Fruit fly (Drosophila melanogaster) whole organism, embryonic: ENCODE measurements around the gene Bicra.
A peak's percentile ranks its signal among the peaks of the same experiment; 100 is the strongest.

ENCODE experiments used
- CG10654 ChIP-seq: fragments of 200-800 bp; sonication (Bioruptor generic); optimal IDR thresholded peaks from 2 replicates; lab custom pipeline; 2016; ENCODE audit warnings: missing biosample characterization, missing genetic modification characterization
- CG11695 ChIP-seq: fragments of 200-800 bp; sonication (Bioruptor generic); IDR thresholded peaks from 3 replicates; pipeline ENCODE4 v1.3.6; 2022; ENCODE audit warnings: missing biosample characterization, missing genetic modification characterization
- CG12299 ChIP-seq: fragments of 200-800 bp; sonication (Bioruptor generic); optimal IDR thresholded peaks from 2 replicates; lab custom pipeline; 2018; ENCODE audit warnings: missing biosample characterization, mild to moderate bottlenecking, missing genetic modification characterization
- CG14710 ChIP-seq: fragments of 200-800 bp; sonication (Bioruptor generic); optimal IDR thresholded peaks from 3 replicates; lab custom pipeline; 2019; ENCODE audit warnings: missing biosample characterization, mild to moderate bottlenecking, missing genetic modification characterization, moderate library complexity
- CG14965 ChIP-seq: fragments of 200-800 bp; sonication (Bioruptor generic); optimal IDR thresholded peaks from 2 replicates; lab custom pipeline; 2016; ENCODE audit warnings: missing biosample characterization, missing genetic modification characterization, borderline replicate concordance
- CG15479 ChIP-seq: fragments of 200-800 bp; sonication (Bioruptor generic); optimal IDR thresholded peaks from 3 replicates; lab custom pipeline; 2019; ENCODE audit warnings: missing biosample characterization, mild to moderate bottlenecking, missing genetic modification characterization, moderate library complexity
- CG15601 ChIP-seq: fragments of 200-800 bp; sonication (Bioruptor generic); optimal IDR thresholded peaks from 3 replicates; lab custom pipeline; 2019; ENCODE audit warnings: missing biosample characterization, mild to moderate bottlenecking, missing genetic modification characterization, moderate library complexity
- CG15696 ChIP-seq: fragments of 200-800 bp; sonication (Bioruptor generic); optimal IDR thresholded peaks from 2 replicates; lab custom pipeline; 2019; ENCODE audit warnings: missing biosample characterization, mild to moderate bottlenecking, missing genetic modification characterization, moderate library complexity
- CG2712 ChIP-seq: fragments of 200-800 bp; optimal IDR thresholded peaks from 3 replicates; lab custom pipeline; 2019; ENCODE audit warnings: missing biosample characterization, mild to moderate bottlenecking, missing genetic modification characterization, moderate library complexity
- CG32767 ChIP-seq: fragments of 200-800 bp; sonication (Bioruptor generic); IDR thresholded peaks from 2 replicates; pipeline ENCODE4 v1.3.6; 2022; ENCODE audit warnings: missing biosample characterization, missing genetic modification characterization
- CG3281 ChIP-seq: fragments of 200-800 bp; sonication (Bioruptor generic); optimal IDR thresholded peaks from 3 replicates; lab custom pipeline; 2017; ENCODE audit warnings: missing biosample characterization, mild to moderate bottlenecking, missing genetic modification characterization
- CG3726 ChIP-seq: fragments of 200-800 bp; sonication (Bioruptor generic); IDR thresholded peaks from 3 replicates; pipeline ENCODE4, ENCODE4 v1.3.6; 2022; ENCODE audit warnings: missing biosample characterization, missing genetic modification characterization
- CG4820 ChIP-seq: fragments of 200-800 bp; sonication (Bioruptor generic); optimal IDR thresholded peaks from 3 replicates; lab custom pipeline; 2016; ENCODE audit warnings: missing biosample characterization, missing genetic modification characterization
- CG4854 ChIP-seq: fragments of 200-800 bp; sonication (Bioruptor generic); optimal IDR thresholded peaks from 2 replicates; lab custom pipeline; 2016; ENCODE audit warnings: missing biosample characterization, missing genetic modification characterization, inconsistent platforms
- CG5245 ChIP-seq: fragments of 200-800 bp; sonication (Bioruptor generic); optimal IDR thresholded peaks from 3 replicates; lab custom pipeline; 2016; ENCODE audit warnings: missing biosample characterization, missing genetic modification characterization
- CG6254 ChIP-seq: fragments of 200-800 bp; sonication (Bioruptor generic); optimal IDR thresholded peaks from 3 replicates; lab custom pipeline; 2017; ENCODE audit warnings: mild to moderate bottlenecking, missing biosample characterization, missing genetic modification reagents, missing genetic modification characterization
- CG6791 ChIP-seq: fragments of 200-800 bp; sonication (Bioruptor generic); IDR thresholded peaks from 3 replicates; pipeline ENCODE4 v1.3.6; 2022; ENCODE audit warnings: missing biosample characterization, missing genetic modification characterization; ENCODE audit not compliant: partially characterized antibody
- CG7271 ChIP-seq: fragments of 200-800 bp; sonication (Bioruptor generic); optimal IDR thresholded peaks from 2 replicates; lab custom pipeline; 2018; ENCODE audit warnings: missing biosample characterization, mild to moderate bottlenecking, missing genetic modification characterization, moderate library complexity
- Dfd ChIP-seq, 2 experiments: fragments of >200 bp; optimal IDR thresholded peaks; 2 replicates each; lab custom pipeline; 2017; ENCODE audit warnings: missing biosample characterization in 2 of 2, missing genetic modification characterization in 2 of 2
- HmgD ChIP-seq: fragments of 200-800 bp; sonication (Bioruptor generic); optimal IDR thresholded peaks from 3 replicates; lab custom pipeline; 2016; ENCODE audit warnings: missing biosample characterization, missing genetic modification characterization
- Lpt ChIP-seq: fragments of >200 bp; optimal IDR thresholded peaks from 2 replicates; lab custom pipeline; 2018; ENCODE audit warnings: missing biosample characterization, missing genetic modification characterization
- MTF-1 ChIP-seq: fragments of 200-800 bp; sonication (Bioruptor generic); optimal IDR thresholded peaks from 2 replicates; lab custom pipeline; 2018; ENCODE audit warnings: missing biosample characterization, mild to moderate bottlenecking, missing genetic modification characterization, borderline replicate concordance
- Max ChIP-seq: fragments of 200-800 bp; sonication (Bioruptor generic); optimal IDR thresholded peaks from 2 replicates; lab custom pipeline; 2016; ENCODE audit warnings: missing biosample characterization, mild to moderate bottlenecking, missing genetic modification characterization
- Oaz ChIP-seq: fragments of 200-800 bp; sonication (Bioruptor generic); IDR thresholded peaks from 2 replicates; pipeline ENCODE4 v1.3.6; 2022; ENCODE audit warnings: missing biosample characterization, missing genetic modification characterization
- Optix ChIP-seq: fragments of 200-800 bp; sonication (Bioruptor generic); IDR thresholded peaks from 3 replicates; pipeline ENCODE4 v1.3.6; 2022; ENCODE audit warnings: missing biosample characterization, missing genetic modification characterization
- Stat92E ChIP-seq, 3 experiments: fragments of >200 bp in 2 of 3; fragments of 200-800 bp in 1 of 3; sonication (Bioruptor generic) in 1 of 3; optimal IDR thresholded peaks; 2 replicates each; lab custom pipeline; 2017 to 2019; ENCODE audit warnings: missing biosample characterization in 3 of 3, missing genetic modification characterization in 3 of 3, mild to moderate bottlenecking in 1 of 3, moderate library complexity in 1 of 3
- Tbp ChIP-seq: fragments of >200 bp; optimal IDR thresholded peaks from 2 replicates; lab custom pipeline; 2018; ENCODE audit warnings: missing biosample characterization, missing genetic modification characterization
- Trl ChIP-seq, 3 experiments: fragments of >200 bp in 2 of 3; fragments of 200-800 bp in 1 of 3; sonication (Bioruptor generic) in 1 of 3; optimal IDR thresholded peaks; 2 replicates in 1 of 3; 3 replicates in 2 of 3; lab custom pipeline; 2016 to 2017; ENCODE audit warnings: missing biosample characterization in 1 of 3, missing genetic modification characterization in 1 of 3
- Vsx1 ChIP-seq: fragments of 200-800 bp; sonication (Bioruptor generic); optimal IDR thresholded peaks from 2 replicates; lab custom pipeline; 2017; ENCODE audit warnings: missing biosample characterization, mild to moderate bottlenecking, missing genetic modification characterization, missing genetic modification reagents
- aop ChIP-seq: fragments of 200-800 bp; sonication (Bioruptor generic); IDR thresholded peaks from 2 replicates; pipeline ENCODE4 v1.3.6; 2022; ENCODE audit warnings: missing biosample characterization, missing genetic modification characterization
- az2 ChIP-seq: fragments of 200-800 bp; sonication (Bioruptor generic); optimal IDR thresholded peaks from 3 replicates; lab custom pipeline; 2016; ENCODE audit warnings: missing biosample characterization, missing genetic modification characterization
- bab2 ChIP-seq: fragments of 200-800 bp; sonication (Bioruptor generic); optimal IDR thresholded peaks from 2 replicates; lab custom pipeline; 2016; ENCODE audit warnings: missing biosample characterization, missing genetic modification characterization
- ci ChIP-seq: fragments of 200-800 bp; sonication (Bioruptor generic); IDR thresholded peaks from 3 replicates; pipeline ENCODE4 v1.3.6; 2022; ENCODE audit warnings: missing biosample characterization, missing genetic modification characterization
- cwo ChIP-seq: fragments of 200-800 bp; sonication (Bioruptor generic); optimal IDR thresholded peaks from 3 replicates; lab custom pipeline; 2017; ENCODE audit warnings: missing biosample characterization, missing genetic modification characterization, mild to moderate bottlenecking, moderate library complexity, missing genetic modification reagents
- dati ChIP-seq: fragments of 200-800 bp; sonication (Bioruptor generic); IDR thresholded peaks from 2 replicates; pipeline ENCODE4 v1.3.6; 2022; ENCODE audit warnings: missing biosample characterization, missing genetic modification characterization
- dmrt99B ChIP-seq: fragments of 200-800 bp; sonication (Bioruptor generic); optimal IDR thresholded peaks from 2 replicates; lab custom pipeline; 2018; ENCODE audit warnings: missing biosample characterization, mild to moderate bottlenecking, missing genetic modification characterization, moderate library complexity
- grau ChIP-seq: fragments of 200-800 bp; optimal IDR thresholded peaks from 3 replicates; lab custom pipeline; 2019; ENCODE audit warnings: missing biosample characterization, mild to moderate bottlenecking, missing genetic modification characterization, moderate library complexity
- h ChIP-seq: fragments of >200 bp; optimal IDR thresholded peaks from 2 replicates; lab custom pipeline; 2017
- hth ChIP-seq: fragments of >200 bp; optimal IDR thresholded peaks from 2 replicates; lab custom pipeline; 2017; ENCODE audit warnings: inconsistent platforms
- inv ChIP-seq: fragments of 200-800 bp; sonication (Bioruptor generic); IDR thresholded peaks from 2 replicates; pipeline ENCODE4 v1.3.6; 2022; ENCODE audit warnings: missing biosample characterization, missing genetic modification characterization; ENCODE audit not compliant: partially characterized antibody
- pros ChIP-seq: fragments of 200-800 bp; sonication (Bioruptor generic); optimal IDR thresholded peaks from 3 replicates; lab custom pipeline; 2019; ENCODE audit warnings: missing biosample characterization, mild to moderate bottlenecking, missing genetic modification characterization, moderate library complexity
- ranshi ChIP-seq: fragments of 200-800 bp; sonication (Bioruptor generic); IDR thresholded peaks from 2 replicates; pipeline ENCODE4 v1.3.6; 2022; ENCODE audit warnings: missing biosample characterization, missing genetic modification characterization
- schlank ChIP-seq: fragments of 200-800 bp; sonication (Bioruptor generic); optimal IDR thresholded peaks from 2 replicates; lab custom pipeline; 2018; ENCODE audit warnings: missing biosample characterization, mild to moderate bottlenecking, missing genetic modification characterization
- scrt ChIP-seq: fragments of 200-800 bp; sonication (Bioruptor generic); optimal IDR thresholded peaks from 2 replicates; lab custom pipeline; 2018; ENCODE audit warnings: missing biosample characterization, mild to moderate bottlenecking, missing genetic modification characterization, moderate library complexity
- seq ChIP-seq: fragments of 200-800 bp; sonication (Bioruptor generic); IDR thresholded peaks from 2 replicates; pipeline ENCODE4 v1.3.6; 2022; ENCODE audit warnings: missing biosample characterization, missing genetic modification characterization
- sim ChIP-seq: fragments of 200-800 bp; sonication (Bioruptor generic); IDR thresholded peaks from 2 replicates; pipeline ENCODE4 v1.3.6; 2022; ENCODE audit warnings: missing biosample characterization, missing genetic modification characterization
- sisA ChIP-seq: fragments of 200-800 bp; sonication (Bioruptor generic); IDR thresholded peaks from 2 replicates; pipeline ENCODE4 v1.3.6; 2022; ENCODE audit warnings: missing biosample characterization, missing genetic modification characterization
- slou ChIP-seq: fragments of 200-800 bp; sonication (Bioruptor generic); optimal IDR thresholded peaks from 3 replicates; lab custom pipeline; 2016; ENCODE audit warnings: missing biosample characterization, missing genetic modification characterization
- toy ChIP-seq: fragments of 200-800 bp; sonication (Bioruptor generic); IDR thresholded peaks from 2 replicates; pipeline ENCODE4 v1.3.6; 2022; ENCODE audit warnings: missing biosample characterization, missing genetic modification characterization
- trem ChIP-seq: fragments of 200-800 bp; optimal IDR thresholded peaks from 3 replicates; lab custom pipeline; 2019; ENCODE audit warnings: missing biosample characterization, mild to moderate bottlenecking, missing genetic modification characterization, moderate library complexity
- zfh2 ChIP-seq: fragments of 200-800 bp; sonication (Bioruptor generic); optimal IDR thresholded peaks from 2 replicates; lab custom pipeline; 2016; ENCODE audit warnings: missing biosample characterization, missing genetic modification characterization

The Bicra gene

DNA sequence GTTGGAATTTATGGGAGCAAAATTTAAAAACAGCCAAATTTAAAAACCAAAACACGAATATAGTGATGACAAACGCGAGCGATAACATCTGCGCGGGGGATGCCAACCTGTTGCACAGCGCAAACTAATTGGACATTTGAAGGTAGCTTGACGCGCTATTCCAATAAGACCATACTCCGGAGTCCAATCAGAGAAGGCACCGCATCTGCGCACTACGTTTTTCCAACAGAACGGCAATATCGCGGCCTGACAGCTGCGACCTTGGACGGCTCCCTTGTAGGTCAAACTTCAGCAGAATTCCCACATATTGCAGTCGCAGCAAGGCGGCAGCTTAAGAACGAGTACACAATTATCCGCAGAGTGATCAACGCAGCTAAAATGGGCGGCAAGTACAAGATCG lies 85.2 kb downstream of the Bicra start, which contains the start of the genes CG11882 and Pglym78 (continued):
- TF ChIP-seq CG14965 (no peak), Trl (optimal IDR thresholded peaks at IDR 0.05; lab: Kevin White, UChicago) (no peak), Trl (GFP tag; optimal IDR thresholded peaks at IDR 0.05; lab: Kevin White, UChicago) (peak; percentile 64), CG15479 (no peak), CG6791 (GFP tag; lab: Robert Waterston, UW) (peak; percentile 62; the same call in 2 of the 3 replicates), Dfd (GFP tag; optimal IDR thresholded peaks at IDR 0.05; lab: Kevin White, UChicago) (no peak), CG15696 (tag; lab: Kevin White, UChicago) (no peak), Oaz (no peak), az2 (GFP tag; lab: Kevin White, UChicago) (no peak), CG4820 (no peak), CG12299 (no peak), slou (GFP tag; lab: Kevin White, UChicago) (no peak), CG14710 (tag; lab: Kevin White, UChicago) (peak; percentile 41), HmgD (GFP tag; lab: Kevin White, UChicago) (peak; percentile 80), Stat92E (GFP tag; optimal IDR thresholded peaks at IDR 0.05; lab: Kevin White, UChicago) (no peak), CG2712 (tag; lab: Kevin White, UChicago) (peak; percentile 54), grau (tag; lab: Kevin White, UChicago) (peak; percentile 31), Lpt (no peak), sisA (GFP tag; lab: Robert Waterston, UW) (peak; percentile 56), toy (GFP tag; lab: Robert Waterston, UW) (no peak), Max (GFP tag; lab: Kevin White, UChicago) (no peak), CG11695 (GFP tag; lab: Robert Waterston, UW) (no peak; the same call in 2 of the 3 replicates), Vsx1 (GFP tag; lab: Kevin White, UChicago) (no peak), CG15601 (peak; percentile 54), trem (tag; lab: Kevin White, UChicago) (peak; percentile 98), Optix (GFP tag; lab: Robert Waterston, UW) (no peak), CG3281 (GFP tag; lab: Kevin White, UChicago) (no peak), seq (GFP tag; lab: Robert Waterston, UW) (0 out of 2 replicates have a peak, but pooled peaks have one; percentile 27), ci (peak; percentile 83), dmrt99B (no peak), h (lab: Kevin White, UChicago) (no peak), Tbp (no peak), schlank (tag; lab: Kevin White, UChicago) (no peak), ranshi (no peak), CG3726 (GFP tag; lab: Robert Waterston, UW) (no peak), scrt (GFP tag; lab: Kevin White, UChicago) (peak; percentile 62), CG32767 (GFP tag; lab: Robert Waterston, UW) (0 out of 2 replicates have a peak, but pooled peaks have one; percentile 30), zfh2 (GFP tag; lab: Kevin White, UChicago) (peak; percentile 63), MTF-1 (GFP tag; lab: Kevin White, UChicago) (peak; percentile 45), dati (no peak), CG6254 (GFP tag; lab: Kevin White, UChicago) (no peak), pros (GFP tag; lab: Kevin White, UChicago) (peak; percentile 3), hth (no peak), CG5245 (GFP tag; lab: Kevin White, UChicago) (no peak), CG4854 (GFP tag; lab: Kevin White, UChicago) (no peak), cwo (no peak), inv (peak; percentile 30; the same call in 1 of the 2 replicates), CG10654 (GFP tag; lab: Kevin White, UChicago) (peak; percentile 2), bab2 (peak; percentile 51), CG7271 (tag; lab: Kevin White, UChicago) (no peak), sim (GFP tag; lab: Robert Waterston, UW) (no peak), aop (GFP tag; lab: Robert Waterston, UW) (no peak)
